Worm (Caenorhabditis elegans): ENCODE results near the gene F01F1.15.

Gene F01F1.15

DNA sequence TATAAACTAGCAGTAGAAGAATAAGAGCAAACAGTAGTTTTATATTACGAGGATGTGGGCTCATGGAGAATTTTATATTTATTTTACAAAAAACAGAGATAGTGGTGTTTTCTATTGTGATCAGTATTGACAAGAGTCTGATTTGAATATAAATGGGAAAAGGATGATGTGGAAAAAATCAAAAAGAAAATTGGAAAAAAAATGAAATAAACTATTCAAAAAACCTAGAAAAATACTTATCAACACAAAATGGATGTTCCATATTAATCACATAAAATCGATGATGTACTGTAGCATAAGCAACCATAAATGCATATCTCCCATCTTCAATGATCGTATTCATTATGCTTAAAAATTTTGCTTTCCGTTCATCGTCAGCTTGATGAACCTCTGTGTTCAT is 17.6 kb upstream of the F01F1.15 start, which contains the start of gene C28H8.7 (continued):
- TF ChIP-seq xbp-1 (tag; optimal IDR thresholded peaks at IDR 0.05): no peak

DNA sequence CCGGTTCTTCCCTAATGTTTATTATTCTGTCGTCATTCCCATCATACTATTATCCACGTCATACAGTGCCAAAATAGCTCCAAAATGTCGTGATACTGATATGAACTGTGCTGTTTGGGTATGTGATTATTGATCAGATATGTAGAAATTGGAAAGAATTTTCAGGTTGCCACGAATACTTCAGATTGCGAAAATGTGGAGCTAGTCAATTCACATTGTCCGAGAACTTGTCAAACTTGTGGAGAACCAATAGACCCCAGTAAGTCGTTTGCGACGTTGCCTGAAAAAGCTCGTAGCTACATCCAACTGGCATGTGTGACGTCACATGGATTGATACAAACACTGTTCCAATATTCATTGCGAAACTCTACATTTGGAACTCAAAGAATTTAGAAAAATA is 15.1 kb upstream of the F01F1.15 start:
- TF ChIP-seq lin-35 (GFP tag; optimal IDR thresholded peaks at IDR 0.05) (no peak), fkh-4 (tag; optimal IDR thresholded peaks at IDR 0.05; ENCODE audit: borderline replicate concordance) (no peak), hlh-4 (tag; optimal IDR thresholded peaks at IDR 0.05) (no peak), egl-27 (tag; optimal IDR thresholded peaks at IDR 0.05) (no peak), efl-1 (optimal IDR thresholded peaks at IDR 0.05) (no peak), efl-1 (GFP tag; optimal IDR thresholded peaks at IDR 0.05 in 1 of 2) (peak in 1 of 2 experiments; percentile 38), irx-1 (tag; optimal IDR thresholded peaks at IDR 0.05) (no peak)

DNA sequence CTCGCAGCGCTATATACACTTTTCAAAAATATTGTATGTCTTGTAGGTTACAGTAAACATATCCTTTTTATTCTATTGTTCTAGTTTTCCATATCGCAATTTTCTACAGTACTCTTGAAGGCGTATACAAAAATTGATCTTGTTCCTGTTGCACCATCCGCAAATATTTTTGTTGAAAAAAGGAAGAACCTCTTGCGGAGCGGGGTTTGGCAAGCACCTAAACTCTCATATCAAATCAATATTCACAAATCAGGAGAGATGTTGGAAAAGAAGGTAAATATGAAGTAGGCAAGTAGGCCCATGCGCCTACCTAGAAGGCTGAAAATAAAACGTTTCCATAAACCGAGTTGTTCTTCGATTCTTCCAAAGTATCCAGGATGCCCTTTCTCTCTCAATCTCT is 14.7 kb upstream of the F01F1.15 start, which contains the start of gene C28H8.5:
Gene C28H8.5, plus strand, starts transcription at position 301 of the 400 bp plus-strand sequence.
- TF ChIP-seq unc-98 (GFP tag; IDR thresholded peaks at IDR 0.05) (no peak), nhr-76 (tag; optimal IDR thresholded peaks at IDR 0.05) (no peak), ztf-11 (tag; optimal IDR thresholded peaks at IDR 0.05) (no peak), snpc-4 (tag; optimal IDR thresholded peaks at IDR 0.05) (no peak), grh-1 (GFP tag; IDR thresholded peaks at IDR 0.05) (no peak), C16A3.4 (tag; optimal IDR thresholded peaks at IDR 0.05) (no peak), lin-35 (GFP tag; optimal IDR thresholded peaks at IDR 0.05) (no peak), pax-3 (tag; optimal IDR thresholded peaks at IDR 0.05) (no peak), lin-14 (GFP tag; optimal IDR thresholded peaks at IDR 0.05) (no peak), lin-39 (tag; optimal IDR thresholded peaks at IDR 0.05) (no peak), mab-9 (GFP tag; IDR thresholded peaks at IDR 0.05) (no peak)

DNA sequence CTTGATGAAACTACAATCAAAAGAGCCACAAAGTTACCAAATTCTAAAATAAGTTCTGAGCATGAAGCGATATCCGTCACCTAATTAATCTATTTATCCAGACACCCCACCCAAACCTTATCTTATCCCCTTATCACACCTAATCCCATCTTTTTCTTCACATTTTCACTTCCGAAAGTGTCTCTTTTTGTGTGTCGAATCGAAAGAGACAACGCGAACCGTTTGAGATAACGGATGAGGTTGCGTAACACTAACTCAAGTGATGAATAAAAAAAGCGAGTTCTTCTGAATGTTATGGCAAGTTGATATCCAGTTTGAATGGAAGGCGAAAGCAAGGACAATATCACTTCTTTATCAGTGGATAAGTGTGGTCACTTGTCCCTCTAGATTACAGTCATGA is 14.2 kb upstream of the F01F1.15 start:
- TF ChIP-seq blmp-1 (tag; optimal IDR thresholded peaks at IDR 0.05) (peak; percentile 92), nhr-12 (tag; optimal IDR thresholded peaks at IDR 0.05) (no peak)

DNA sequence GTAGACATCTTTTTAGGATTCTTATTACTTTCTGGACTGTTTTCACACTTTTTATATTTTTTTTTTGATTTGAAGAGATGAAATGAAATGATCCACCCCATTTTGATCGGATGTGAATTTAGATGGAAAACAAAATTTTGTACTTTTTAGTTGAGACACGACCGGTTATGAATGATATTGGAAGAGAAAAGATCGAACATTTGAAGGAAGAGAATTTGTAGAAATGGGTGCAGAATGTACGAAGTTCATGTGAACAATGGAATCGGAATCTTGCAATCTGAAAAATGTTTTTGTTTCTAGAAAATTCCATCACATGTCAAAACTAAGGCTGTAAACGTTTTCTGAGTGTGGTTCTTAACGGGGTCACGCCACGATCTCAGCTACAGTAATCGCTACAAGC is 13.5 kb upstream of the F01F1.15 start, which contains the start of gene F01F1.14:
Gene F01F1.14, minus strand, starts transcription at position 101 of the 400 bp plus-strand sequence.
- no peak for TF ChIP-seq zag-1 (tag; optimal IDR thresholded peaks at IDR 0.05)
- no peak for TF ChIP-seq efl-3 (GFP tag; optimal IDR thresholded peaks at IDR 0.05)
- no peak for TF ChIP-seq lsy-2 (tag; optimal IDR thresholded peaks at IDR 0.05)
- TF ChIP-seq nhr-90 (tag; optimal IDR thresholded peaks at IDR 0.05; ENCODE audit: poor library complexity): no peak

DNA sequence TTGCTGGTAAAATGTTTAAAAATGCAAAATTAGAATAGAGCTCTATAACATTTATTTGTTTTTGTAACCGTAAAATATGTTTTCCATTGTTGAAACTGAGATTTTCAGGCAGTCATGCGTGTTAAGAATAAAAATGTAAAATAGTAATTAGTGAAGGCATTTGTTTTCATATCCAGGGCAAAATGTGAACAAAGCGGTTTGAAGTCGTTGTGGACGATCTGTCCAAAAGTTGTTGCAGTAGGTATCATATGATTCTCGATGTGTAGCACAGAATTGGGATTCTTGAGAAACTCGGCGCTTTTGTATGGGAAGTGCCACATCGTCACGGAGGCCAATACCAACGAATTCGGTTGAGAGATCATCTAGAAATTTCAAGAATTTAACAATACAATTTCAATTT is 13.0 kb upstream of the F01F1.15 start:
- TF ChIP-seq pqm-1 (tag; optimal IDR thresholded peaks at IDR 0.05) (no peak), ama-1 (optimal IDR thresholded peaks at IDR 0.05) (peak; percentile 41), unc-30 (tag; optimal IDR thresholded peaks at IDR 0.05) (no peak), tbx-2 (tag; optimal IDR thresholded peaks at IDR 0.05) (no peak), nhr-76 (tag; optimal IDR thresholded peaks at IDR 0.05) (no peak), nhr-47 (tag; optimal IDR thresholded peaks at IDR 0.05) (no peak), Y116A8C.19 (tag; optimal IDR thresholded peaks at IDR 0.05; ENCODE audit: borderline replicate concordance) (no peak)

DNA sequence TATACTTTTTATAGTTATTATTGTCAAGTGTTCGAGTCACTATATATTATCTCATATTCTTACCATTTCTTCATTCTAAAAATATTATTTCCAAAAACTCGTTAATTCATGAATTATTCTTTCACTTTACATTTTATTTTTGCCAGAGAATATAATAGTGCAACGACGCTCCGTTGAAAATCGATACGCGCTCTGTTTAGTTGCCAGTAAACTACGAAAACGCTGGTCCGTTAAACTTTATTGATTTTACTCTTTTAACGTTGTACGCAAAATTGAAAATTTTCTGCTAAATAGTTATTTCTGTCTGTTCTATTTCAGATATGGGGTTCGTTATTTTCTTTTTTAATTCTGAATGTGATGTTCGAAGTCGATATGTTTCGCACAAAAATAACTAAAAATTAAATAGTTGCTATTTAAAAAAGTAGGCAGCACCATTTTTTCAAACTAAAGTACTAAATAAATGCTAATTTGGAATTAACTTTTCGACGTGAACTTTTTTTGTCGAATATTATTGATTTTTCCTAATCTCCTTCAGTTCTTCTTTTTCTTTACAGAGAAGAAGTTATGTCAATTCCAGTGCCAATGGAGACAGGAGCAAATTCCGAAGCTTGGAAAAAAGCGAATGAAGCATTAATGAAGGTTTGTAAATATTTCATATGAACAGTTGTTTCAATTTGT is 10.1 kb upstream of the F01F1.15 start, which contains the start of gene hpo-10:
Gene hpo-10, plus strand, starts transcription at position 199 of the 678 bp plus-strand sequence.
- TF ChIP-seq unc-62 (GFP tag; optimal IDR thresholded peaks at IDR 0.05): no peak
- no peak for TF ChIP-seq fos-1 (tag; optimal IDR thresholded peaks at IDR 0.05)
- TF ChIP-seq dpl-1 (GFP tag; optimal IDR thresholded peaks at IDR 0.05): peak in 2 of 3 experiments; percentile 34
- TF ChIP-seq ceh-82 (tag; optimal IDR thresholded peaks at IDR 0.05): peak in 1 of 3 experiments; percentile 32
- peak; percentile 23 for TF ChIP-seq ama-1 (optimal IDR thresholded peaks at IDR 0.05)
- no peak for TF ChIP-seq C04F5.9 (tag; optimal IDR thresholded peaks at IDR 0.05)
- peak; percentile 49 to 70 for TF ChIP-seq lsy-2 (tag; optimal IDR thresholded peaks at IDR 0.05)
- no peak for TF ChIP-seq sptf-1 (tag; optimal IDR thresholded peaks at IDR 0.05)
- TF ChIP-seq hlh-17 (GFP tag; optimal IDR thresholded peaks at IDR 0.05; ENCODE audit: borderline replicate concordance): no peak
- no peak for TF ChIP-seq ceh-8 (GFP tag; optimal IDR thresholded peaks at IDR 0.05)
- peak; percentile 14 for TF ChIP-seq lin-14 (GFP tag; optimal IDR thresholded peaks at IDR 0.05)
- no peak for TF ChIP-seq tlp-1 (tag; optimal IDR thresholded peaks at IDR 0.05)
- no peak for TF ChIP-seq swsn-7 (tag; optimal IDR thresholded peaks at IDR 0.05)
- TF ChIP-seq dsc-1 (tag; optimal IDR thresholded peaks at IDR 0.05): no peak
- no peak for TF ChIP-seq elt-2 (tag; optimal IDR thresholded peaks at IDR 0.05)
